Worm (Caenorhabditis elegans): Measurements from ENCODE around the gene T11B7.2.

DNA sequence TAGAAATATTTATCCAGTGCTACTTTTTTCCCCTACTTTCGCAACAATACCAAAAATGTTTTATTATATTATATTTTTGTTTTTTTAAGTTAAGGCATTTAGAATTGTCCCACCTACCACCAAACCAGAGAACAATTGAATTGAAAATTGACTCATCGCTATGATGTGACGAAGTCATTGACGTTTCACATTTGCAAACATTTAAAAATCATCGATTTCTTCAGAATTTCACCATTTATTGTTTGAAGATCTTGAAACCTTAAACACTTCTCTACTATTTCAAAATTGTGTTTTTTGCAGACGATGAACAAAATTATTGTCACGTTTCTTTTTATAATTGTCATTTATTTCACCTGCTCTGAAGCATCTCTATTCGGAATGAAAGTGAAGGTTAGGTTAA, 36.8 kb upstream of the T11B7.2 start, which contains the start of gene C09G9.8:
- TF ChIP-seq ztf-18 (tag; optimal IDR thresholded peaks at IDR 0.05) (no peak), bed-1 (GFP tag; IDR thresholded peaks at IDR 0.05) (no peak), ama-1 (optimal IDR thresholded peaks at IDR 0.05) (no peak), ama-1 (GFP tag; optimal IDR thresholded peaks at IDR 0.05) (no peak)
